Worm (Caenorhabditis elegans): ENCODE results near the gene pup-2.

DNA sequence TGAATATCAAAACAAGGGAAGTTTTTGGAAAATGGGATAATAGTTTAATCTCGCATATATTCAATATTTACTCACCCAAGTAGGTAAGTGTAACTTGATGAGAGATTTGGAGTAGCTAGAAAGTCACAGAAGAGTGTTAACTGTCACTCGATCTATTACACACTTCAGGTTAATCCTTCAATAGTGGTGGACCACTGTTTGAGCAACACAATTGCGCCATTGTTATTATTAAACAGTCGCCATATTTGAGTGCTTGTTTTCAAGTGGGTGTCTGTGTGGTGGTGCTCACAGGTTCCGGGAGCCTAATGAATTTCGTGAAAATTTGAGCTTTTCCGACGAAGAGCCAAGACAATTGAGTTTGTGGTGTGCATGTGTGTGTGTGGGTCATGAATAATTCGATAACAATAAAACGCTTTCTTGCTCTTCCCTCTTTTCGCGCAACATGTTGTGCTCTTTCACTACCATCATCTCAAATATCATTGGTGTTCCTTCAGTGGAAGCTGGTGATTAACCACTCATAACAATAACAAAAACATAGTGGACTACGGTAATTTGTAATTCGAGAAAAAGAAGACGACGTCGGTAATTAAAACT is 46.7 kb upstream of the pup-2 start:
- no peak for TF ChIP-seq W03F9.2 (tag; optimal IDR thresholded peaks at IDR 0.05)
- TF ChIP-seq him-1 (tag; optimal IDR thresholded peaks at IDR 0.05), result no peak
- no peak for TF ChIP-seq dao-5 (tag; optimal IDR thresholded peaks at IDR 0.05)
